Worm (Caenorhabditis elegans): ENCODE data around the gene R01H2.2.

R01H2.2 gene

DNA sequence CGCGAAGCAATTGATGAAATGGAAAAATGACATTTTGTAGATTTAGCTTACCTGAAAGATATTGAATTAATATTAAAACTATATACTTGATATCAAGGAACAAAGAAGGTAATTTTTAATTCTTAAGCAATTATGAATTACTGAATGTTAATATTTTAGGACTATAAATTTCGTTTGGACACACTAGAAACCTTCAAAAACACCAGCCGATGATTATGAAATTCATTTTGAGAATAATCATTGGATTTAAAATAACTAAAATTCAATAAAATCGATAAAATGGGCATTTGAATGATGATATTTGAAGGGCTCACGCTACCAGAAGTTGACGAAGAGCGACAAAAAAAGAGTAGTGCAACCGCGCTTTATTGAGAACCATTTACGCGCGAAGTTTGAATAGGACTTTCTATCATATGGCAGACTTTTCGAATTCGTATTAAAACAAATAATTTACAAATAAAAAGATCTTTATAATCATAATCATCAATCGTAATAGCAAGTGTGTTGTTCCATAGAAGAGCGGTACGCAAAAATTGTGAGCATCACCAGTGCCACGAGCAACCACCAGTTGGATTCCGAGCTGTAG, 17.6 kb downstream of the R01H2.2 start, which contains the start of gene ZK418.5 (continued):
- TF ChIP-seq F44E2.7 (GFP tag; IDR thresholded peaks at IDR 0.05) (no peak), ceh-20 (GFP tag; IDR thresholded peaks at IDR 0.05) (no peak)

- no peak for TF ChIP-seq ama-1 (optimal IDR thresholded peaks at IDR 0.05)
- no peak for TF ChIP-seq lin-13 (GFP tag; optimal IDR thresholded peaks at IDR 0.05)
- TF ChIP-seq Y5F2A.4 (GFP tag; optimal IDR thresholded peaks at IDR 0.05), result no peak
- TF ChIP-seq dmd-6 (GFP tag; IDR thresholded peaks at IDR 0.05), result no peak
- no peak for TF ChIP-seq vab-7 (GFP tag; IDR thresholded peaks at IDR 0.05)
- TF ChIP-seq set-16 (GFP tag; IDR thresholded peaks at IDR 0.05), result no peak
- TF ChIP-seq F37D6.2 (tag; optimal IDR thresholded peaks at IDR 0.05), result no peak
- TF ChIP-seq madf-9 (GFP tag; conservative IDR thresholded peaks at IDR 0.05), result no peak
- no peak for TF ChIP-seq hmg-1.1 (GFP tag; IDR thresholded peaks at IDR 0.05)
- no peak for TF ChIP-seq ZK337.2 (GFP tag; IDR thresholded peaks at IDR 0.05)
- no peak for TF ChIP-seq ztf-7 (tag; optimal IDR thresholded peaks at IDR 0.05)
- no peak for TF ChIP-seq tag-97 (GFP tag; IDR thresholded peaks at IDR 0.05)
- TF ChIP-seq mep-1 (tag; optimal IDR thresholded peaks at IDR 0.05), result no peak
Observed at ce11 chrIII:7076386-7076785, 20.0 kb downstream of the R01H2.2 start, which contains the start of gene ZK418.13. TSS of gene ZK418.13 (minus strand) at chrIII:7076486.

- TF ChIP-seq zfp-2 (tag; optimal IDR thresholded peaks at IDR 0.05) (no peak), nhr-25 (tag; optimal IDR thresholded peaks at IDR 0.05; ENCODE audit: borderline replicate concordance, insufficient read depth) (no peak), dpl-1 (GFP tag; optimal IDR thresholded peaks at IDR 0.05) (no peak), ZK337.2 (GFP tag; IDR thresholded peaks at IDR 0.05) (no peak), daf-12 (tag; optimal IDR thresholded peaks at IDR 0.05) (no peak), unc-39 (tag; optimal IDR thresholded peaks at IDR 0.05) (no peak), Y5F2A.4 (GFP tag; optimal IDR thresholded peaks at IDR 0.05) (no peak), rbr-2 (tag; optimal IDR thresholded peaks at IDR 0.05) (no peak), lin-13 (GFP tag; optimal IDR thresholded peaks at IDR 0.05) (no peak), lin-15B (tag; optimal IDR thresholded peaks at IDR 0.05) (no peak), nhr-41 (GFP tag; IDR thresholded peaks at IDR 0.05) (no peak), jun-1 (tag; optimal IDR thresholded peaks at IDR 0.05) (no peak), mdl-1 (tag; optimal IDR thresholded peaks at IDR 0.05) (no peak), lim-7 (GFP tag; IDR thresholded peaks at IDR 0.05) (no peak), tag-97 (GFP tag; IDR thresholded peaks at IDR 0.05) (no peak)
Observed at ce11 chrIII:7078737-7079136, 22.4 kb downstream of the R01H2.2 start, which contains the start of gene ZK418.6. TSS of gene ZK418.6 (minus strand) at chrIII:7078837.

ce11 chrIII:7080689-7081088, 24.3 kb downstream of the R01H2.2 start, which contains the start of gene ZK418.7:
TSS of gene ZK418.7 (minus strand) at chrIII:7080789.
- TF ChIP-seq lin-13 (GFP tag; optimal IDR thresholded peaks at IDR 0.05) (no peak), lin-15B (tag; optimal IDR thresholded peaks at IDR 0.05) (no peak), madf-9 (GFP tag; conservative IDR thresholded peaks at IDR 0.05) (no peak), nhr-6 (tag; optimal IDR thresholded peaks at IDR 0.05) (no peak), Y48G9A.11 (GFP tag; IDR thresholded peaks at IDR 0.05) (no peak), arid-1 (GFP tag; conservative IDR thresholded peaks at IDR 0.05) (no peak), ztf-11 (tag; optimal IDR thresholded peaks at IDR 0.05) (no peak)

- TF ChIP-seq ZK546.5 (tag; optimal IDR thresholded peaks at IDR 0.05), result no peak
- TF ChIP-seq F44E2.7 (GFP tag; IDR thresholded peaks at IDR 0.05), result no peak
- TF ChIP-seq lir-3 (tag; optimal IDR thresholded peaks at IDR 0.05), result no peak
- TF ChIP-seq Y5F2A.4 (GFP tag; optimal IDR thresholded peaks at IDR 0.05), result no peak
- no peak for TF ChIP-seq skn-1 (tag; optimal IDR thresholded peaks at IDR 0.05)
- no peak for TF ChIP-seq ceh-32 (tag; optimal IDR thresholded peaks at IDR 0.05; ENCODE audit: poor library complexity)
- TF ChIP-seq nhr-28 (tag; optimal IDR thresholded peaks at IDR 0.05), result peak; percentile 33
- no peak for TF ChIP-seq nhr-6 (tag; optimal IDR thresholded peaks at IDR 0.05)
- peak; percentile 10 for TF ChIP-seq nhr-77 (tag; optimal IDR thresholded peaks at IDR 0.05)
- TF ChIP-seq zip-11 (GFP tag; IDR thresholded peaks at IDR 0.05), result no peak
- no peak for TF ChIP-seq dmd-6 (GFP tag; IDR thresholded peaks at IDR 0.05)
- peak; percentile 65 for TF ChIP-seq pqm-1 (tag; optimal IDR thresholded peaks at IDR 0.05)
- no peak for TF ChIP-seq nhr-111 (GFP tag; optimal IDR thresholded peaks at IDR 0.05)
- no peak for TF ChIP-seq daf-16 (GFP tag; optimal IDR thresholded peaks at IDR 0.05)
- peak; percentile 33 for TF ChIP-seq daf-16 (tag; optimal IDR thresholded peaks at IDR 0.05)
- peak; percentile 6 for TF ChIP-seq ztf-7 (tag; optimal IDR thresholded peaks at IDR 0.05)
Observed at ce11 chrIII:7081488-7081887, 25.1 kb downstream of the R01H2.2 start.

All from whole organism, L4 larva.